Worm (Caenorhabditis elegans) whole organism, young adult: ENCODE results near the gene chil-13.

Experiments
- B0035.1 ChIP-seq: sonication (generic microtip); optimal IDR thresholded peaks from 2 replicates; lab custom pipeline; 2016; ENCODE audit warnings: missing genetic modification characterization, mild to moderate bottlenecking, missing compliant biosample characterization, missing genotype, missing genetic modification reagents
- B0261.1 ChIP-seq: sonication (generic microtip); optimal IDR thresholded peaks from 2 replicates; lab custom pipeline; 2016; ENCODE audit warnings: mild to moderate bottlenecking, missing genetic modification characterization, moderate library complexity, missing compliant biosample characterization
- C06A6.2 ChIP-seq: fragments of 200-800 bp; sonication (Bioruptor generic); conservative IDR thresholded peaks from 2 replicates; pipeline ENCODE4 v1.3.6; 2022; ENCODE audit warnings: missing genetic modification characterization, missing compliant biosample characterization
- C17E4.6 ChIP-seq: fragments of 200-800 bp; sonication (Bioruptor generic); IDR thresholded peaks from 2 replicates; pipeline ENCODE4 v1.3.6; 2022; ENCODE audit warnings: missing genetic modification reagents, missing genetic modification characterization, missing compliant biosample characterization
- F57C9.4 ChIP-seq: sonication (generic microtip); optimal IDR thresholded peaks from 2 replicates; lab custom pipeline; 2017; ENCODE audit warnings: mild to moderate bottlenecking, missing genetic modification characterization, missing compliant biosample characterization
- K12H6.12 ChIP-seq: fragments of 200-800 bp; sonication (Bioruptor generic); optimal IDR thresholded peaks from 2 replicates; lab custom pipeline; 2018; ENCODE audit warnings: mild to moderate bottlenecking, missing genetic modification characterization, missing compliant biosample characterization
- Y53F4B.3 ChIP-seq: fragments of 200-800 bp; sonication (Bioruptor generic); IDR thresholded peaks from 2 replicates; pipeline ENCODE4 v1.3.6; 2022; ENCODE audit warnings: missing genetic modification reagents, missing genetic modification characterization, missing compliant biosample characterization
- Y53G8AR.9 ChIP-seq: fragments of 200-800 bp; sonication (Bioruptor generic); conservative IDR thresholded peaks from 2 replicates; pipeline ENCODE4 v1.3.6; 2022; ENCODE audit warnings: missing genetic modification reagents, missing genetic modification characterization, missing compliant biosample characterization
- Y56A3A.18 ChIP-seq: fragments of 200-800 bp; sonication (Bioruptor generic); IDR thresholded peaks from 2 replicates; pipeline ENCODE4 v1.3.6; 2022; ENCODE audit warnings: missing genetic modification reagents, missing genetic modification characterization, missing compliant biosample characterization
- Y95B8A.8 ChIP-seq: fragments of 200-800 bp; sonication (Bioruptor generic); IDR thresholded peaks from 2 replicates; pipeline ENCODE4 v1.3.6; 2022; ENCODE audit warnings: missing genetic modification reagents, missing genetic modification characterization, missing compliant biosample characterization
- ZK185.1 ChIP-seq: sonication (generic microtip); optimal IDR thresholded peaks from 2 replicates; lab custom pipeline; 2016; ENCODE audit warnings: mild to moderate bottlenecking, missing genetic modification characterization, missing compliant biosample characterization; ENCODE audit not compliant: poor library complexity, severe bottlenecking
- akir-1 ChIP-seq: fragments of 200-800 bp; sonication (Bioruptor generic); optimal IDR thresholded peaks from 2 replicates; lab custom pipeline; 2018; ENCODE audit warnings: mild to moderate bottlenecking, missing genetic modification characterization, moderate library complexity, missing compliant biosample characterization
- atf-7 ChIP-seq: sonication (generic microtip); optimal IDR thresholded peaks from 2 replicates; lab custom pipeline; 2017; ENCODE audit warnings: mild to moderate bottlenecking, missing genetic modification characterization, missing compliant biosample characterization
- attf-5 ChIP-seq: fragments of 200-800 bp; sonication (Bioruptor generic); optimal IDR thresholded peaks from 2 replicates; lab custom pipeline; 2018; ENCODE audit warnings: mild to moderate bottlenecking, missing genetic modification characterization, missing compliant biosample characterization
- ceh-58 ChIP-seq: fragments of 200-800 bp; sonication (Bioruptor generic); IDR thresholded peaks from 2 replicates; pipeline ENCODE4 v1.3.6; 2022; ENCODE audit warnings: missing genetic modification characterization, missing compliant biosample characterization
- ceh-79 ChIP-seq: sonication (generic microtip); optimal IDR thresholded peaks from 2 replicates; lab custom pipeline; 2017; ENCODE audit warnings: mild to moderate bottlenecking, missing genetic modification characterization, missing compliant biosample characterization
- ceh-91 ChIP-seq: fragments of 200-800 bp; sonication (Bioruptor generic); IDR thresholded peaks from 2 replicates; pipeline ENCODE4 v1.3.6; 2022; ENCODE audit warnings: missing genetic modification reagents, missing genetic modification characterization, missing compliant biosample characterization
- egl-18 ChIP-seq: fragments of 200-800 bp; sonication (Bioruptor generic); IDR thresholded peaks from 2 replicates; pipeline ENCODE4 v1.3.6; 2022; ENCODE audit warnings: missing genetic modification reagents, missing genetic modification characterization, missing compliant biosample characterization
- egl-44 ChIP-seq: fragments of 200-800 bp; sonication (Bioruptor generic); IDR thresholded peaks from 2 replicates; pipeline ENCODE4 v1.3.6; 2022; ENCODE audit warnings: missing genetic modification reagents, missing genetic modification characterization, missing compliant biosample characterization
- egrh-3 ChIP-seq: fragments of 200-800 bp; sonication (Bioruptor generic); IDR thresholded peaks from 2 replicates; pipeline ENCODE4 v1.3.6; 2022; ENCODE audit warnings: missing genetic modification reagents, missing genetic modification characterization, missing compliant biosample characterization
- ekl-4 ChIP-seq: fragments of 200-800 bp; sonication (Bioruptor generic); IDR thresholded peaks from 2 replicates; pipeline ENCODE4 v1.3.6; 2022; ENCODE audit warnings: missing genetic modification reagents, missing genetic modification characterization, missing compliant biosample characterization
- fkh-3 ChIP-seq: sonication (generic microtip); optimal IDR thresholded peaks from 2 replicates; lab custom pipeline; 2016; ENCODE audit warnings: mild to moderate bottlenecking, missing genetic modification characterization, missing compliant biosample characterization
- gei-17 ChIP-seq: fragments of 200-800 bp; sonication (Bioruptor generic); optimal IDR thresholded peaks from 2 replicates; lab custom pipeline; 2018; ENCODE audit warnings: mild to moderate bottlenecking, missing genetic modification characterization, missing compliant biosample characterization
- him-1 ChIP-seq: sonication (generic microtip); optimal IDR thresholded peaks from 2 replicates; lab custom pipeline; 2016; ENCODE audit warnings: missing genotype, missing genetic modification reagents, missing genetic modification characterization, missing compliant biosample characterization
- hmg-1.2 ChIP-seq: fragments of 200-800 bp; sonication (Bioruptor generic); IDR thresholded peaks from 2 replicates; pipeline ENCODE4 v1.3.6; 2022; ENCODE audit warnings: missing genetic modification reagents, missing genetic modification characterization, missing compliant biosample characterization
- lin-35 ChIP-seq, 3 experiments: fragments of 150-350 bp in 2 of 3; sonication (generic microtip) in 1 of 3; optimal IDR thresholded peaks; 2 replicates each; lab custom pipeline; 2014 to 2018; ENCODE audit warnings: missing biosample characterization in 3 of 3, missing genetic modification characterization in 3 of 3, missing genetic modification reagents in 3 of 3
- lin-54 ChIP-seq: fragments of 200-800 bp; sonication (Bioruptor generic); optimal IDR thresholded peaks from 2 replicates; lab custom pipeline; 2018; ENCODE audit warnings: mild to moderate bottlenecking, missing genetic modification characterization, missing compliant biosample characterization
- lir-1 ChIP-seq: fragments of 200-800 bp; sonication (Bioruptor generic); conservative IDR thresholded peaks from 2 replicates; pipeline ENCODE4 v1.3.6; 2022; ENCODE audit warnings: missing genetic modification reagents, missing genetic modification characterization, missing compliant biosample characterization
- madf-10 ChIP-seq: sonication (generic microtip); optimal IDR thresholded peaks from 2 replicates; lab custom pipeline; 2016; ENCODE audit warnings: mild to moderate bottlenecking, missing genetic modification characterization, missing compliant biosample characterization
- mes-4 ChIP-seq: sonication (generic microtip); optimal IDR thresholded peaks from 2 replicates; lab custom pipeline; 2016; ENCODE audit warnings: missing genotype, missing genetic modification characterization, missing compliant biosample characterization
- nfyb-1 ChIP-seq: fragments of 200-800 bp; sonication (Bioruptor generic); IDR thresholded peaks from 2 replicates; pipeline ENCODE4 v1.3.6; 2022; ENCODE audit warnings: missing genetic modification reagents, missing genetic modification characterization, missing compliant biosample characterization
- nhr-179 ChIP-seq: sonication (generic microtip); optimal IDR thresholded peaks from 2 replicates; lab custom pipeline; 2016; ENCODE audit warnings: mild to moderate bottlenecking, missing genetic modification characterization, missing compliant biosample characterization
- nhr-27 ChIP-seq: fragments of 200-800 bp; sonication (Bioruptor generic); optimal IDR thresholded peaks from 2 replicates; lab custom pipeline; 2018; ENCODE audit warnings: mild to moderate bottlenecking, missing genetic modification characterization, moderate library complexity, missing compliant biosample characterization
- nhr-80 ChIP-seq: sonication (generic microtip); optimal IDR thresholded peaks from 2 replicates; lab custom pipeline; 2016; ENCODE audit warnings: missing genetic modification characterization, missing compliant biosample characterization
- rpc-1 ChIP-seq, 2 experiments: fragments of 150-350 bp in 1 of 2; sonication (generic microtip) in 1 of 2; optimal IDR thresholded peaks; 2 replicates each; lab custom pipeline; 2014 to 2018; ENCODE audit warnings: missing biosample characterization in 1 of 2, missing genetic modification characterization in 1 of 2, missing genetic modification reagents in 1 of 2, missing genotype in 1 of 2
- sea-2 ChIP-seq: fragments of 200-800 bp; sonication (Bioruptor generic); IDR thresholded peaks from 2 replicates; pipeline ENCODE4 v1.3.6; 2022; ENCODE audit warnings: missing genetic modification characterization, missing compliant biosample characterization
- snpc-1.1 ChIP-seq: sonication (generic microtip); optimal IDR thresholded peaks from 2 replicates; lab custom pipeline; 2017; ENCODE audit warnings: missing genetic modification characterization, mild to moderate bottlenecking, missing compliant biosample characterization, antibody characterized with exemption, moderate library complexity, missing genotype, missing genetic modification reagents; ENCODE audit not compliant: insufficient read depth
- snpc-4 ChIP-seq, 5 experiments: fragments of 150-350 bp in 1 of 5; sonication (generic microtip) in 4 of 5; optimal IDR thresholded peaks; 2 replicates each; lab custom pipeline; 2014 to 2018; ENCODE audit warnings: missing genetic modification characterization in 5 of 5, missing biosample characterization in 3 of 5, antibody characterized with exemption in 2 of 5, mild to moderate bottlenecking in 2 of 5, missing compliant biosample characterization in 2 of 5, missing genotype in 2 of 5, moderate library complexity in 2 of 5, missing genetic modification reagents in 1 of 5
- somi-1 ChIP-seq: fragments of 200-800 bp; sonication (Bioruptor generic); optimal IDR thresholded peaks from 2 replicates; lab custom pipeline; 2018; ENCODE audit warnings: mild to moderate bottlenecking, missing genetic modification characterization, missing compliant biosample characterization
- tbp1 ChIP-seq: fragments of 200-800 bp; sonication (Bioruptor generic); optimal IDR thresholded peaks from 2 replicates; lab custom pipeline; 2018; ENCODE audit warnings: mild to moderate bottlenecking, missing genetic modification characterization, missing compliant biosample characterization
- unc-62 ChIP-seq: fragments of 150-350 bp; optimal IDR thresholded peaks from 2 replicates; lab custom pipeline; 2014; ENCODE audit warnings: missing biosample characterization, missing genetic modification reagents, missing genetic modification characterization
- xnd-1 ChIP-seq: sonication (generic microtip); optimal IDR thresholded peaks from 2 replicates; lab custom pipeline; 2016; ENCODE audit warnings: missing genotype, missing genetic modification reagents, missing genetic modification characterization, missing compliant biosample characterization
- zfh-2 ChIP-seq: fragments of 200-800 bp; sonication (Bioruptor generic); conservative IDR thresholded peaks from 2 replicates; pipeline ENCODE4 v1.3.6; 2022; ENCODE audit warnings: missing genetic modification reagents, missing genetic modification characterization, missing compliant biosample characterization
- zim-3 ChIP-seq: sonication (generic microtip); optimal IDR thresholded peaks from 2 replicates; lab custom pipeline; 2017; ENCODE audit warnings: mild to moderate bottlenecking, missing genetic modification characterization, moderate library complexity, missing compliant biosample characterization
- ztf-18 ChIP-seq: sonication (generic microtip); optimal IDR thresholded peaks from 2 replicates; lab custom pipeline; 2016; ENCODE audit warnings: missing genotype, mild to moderate bottlenecking, missing genetic modification characterization, missing compliant biosample characterization
- ztf-28 ChIP-seq: fragments of 200-800 bp; sonication (Bioruptor generic); IDR thresholded peaks from 2 replicates; pipeline ENCODE4 v1.3.6; 2022; ENCODE audit warnings: missing genetic modification reagents, missing genetic modification characterization, missing compliant biosample characterization
- ztf-3 ChIP-seq: fragments of 200-800 bp; sonication (Bioruptor generic); optimal IDR thresholded peaks from 2 replicates; lab custom pipeline; 2018; ENCODE audit warnings: mild to moderate bottlenecking, missing genetic modification characterization, missing compliant biosample characterization

chil-13 gene

ce11 chrII:9487337-9487950 is 49.3 kb upstream of the chil-13 start, which contains the start of gene T19H5.4 (continued):
- TF ChIP-seq madf-10 (tag; lab: Kevin White, UChicago) (peak; percentile 14), nhr-80 (tag; lab: Kevin White, UChicago) (peak; percentile 90), ceh-79 (tag; lab: Kevin White, UChicago) (no peak), xnd-1 (no peak), lin-54 (GFP tag; lab: Kevin White, UChicago) (peak; percentile 40), lin-35 (GFP tag; optimal IDR thresholded peaks at IDR 0.05; lab: Kevin White, UChicago) (no peak), him-1 (tag; lab: Kevin White, UChicago) (no peak), egl-44 (GFP tag; lab: Robert Waterston, UW) (peak; percentile 73), B0261.1 (tag; lab: Kevin White, UChicago) (no peak), nhr-27 (tag; lab: Kevin White, UChicago) (no peak), ztf-3 (no peak), snpc-4 (GFP tag; optimal IDR thresholded peaks at IDR 0.05; lab: Kevin White, UChicago) (no peak), snpc-4 (tag; optimal IDR thresholded peaks at IDR 0.05; lab: Kevin White, UChicago) (peak in 1 of 4 experiments; percentile 12), nhr-179 (tag; lab: Kevin White, UChicago) (no peak), egrh-3 (GFP tag; lab: Robert Waterston, UW) (peak; percentile 38; the same call in 1 of the 2 replicates), somi-1 (GFP tag; lab: Kevin White, UChicago) (peak; percentile 67), ceh-91 (GFP tag; lab: Robert Waterston, UW) (no peak), akir-1 (GFP tag; lab: Kevin White, UChicago) (no peak), mes-4 (tag; lab: Kevin White, UChicago) (no peak), Y53G8AR.9 (GFP tag; lab: Robert Waterston, UW) (no peak), snpc-1.1 (tag; lab: Kevin White, UChicago) (no peak), zim-3 (tag; lab: Kevin White, UChicago) (no peak), C17E4.6 (GFP tag; lab: Robert Waterston, UW) (no peak), lir-1 (GFP tag; lab: Robert Waterston, UW) (no peak), Y53F4B.3 (GFP tag; lab: Robert Waterston, UW) (no peak), ekl-4 (no peak), nfyb-1 (GFP tag; lab: Robert Waterston, UW) (peak; percentile 29; the same call in 1 of the 2 replicates), fkh-3 (tag; lab: Kevin White, UChicago) (no peak), Y95B8A.8 (GFP tag; lab: Robert Waterston, UW) (no peak), unc-62 (no peak), gei-17 (GFP tag; lab: Kevin White, UChicago) (no peak), rpc-1 (optimal IDR thresholded peaks at IDR 0.05; lab: Kevin White, UChicago) (no peak), rpc-1 (tag; optimal IDR thresholded peaks at IDR 0.05; lab: Kevin White, UChicago) (no peak), ztf-18 (no peak), K12H6.12 (peak; percentile 41), attf-5 (GFP tag; lab: Kevin White, UChicago) (peak; percentile 82), ceh-58 (GFP tag; lab: Robert Waterston, UW) (no peak), B0035.1 (no peak), atf-7 (tag; lab: Kevin White, UChicago) (peak; percentile 48), hmg-1.2 (GFP tag; lab: Robert Waterston, UW) (peak; percentile 53; the same call in 1 of the 2 replicates), ZK185.1 (tag; lab: Kevin White, UChicago) (peak; percentile 32), zfh-2 (peak; percentile 95), F57C9.4 (no peak), sea-2 (GFP tag; lab: Robert Waterston, UW) (0 out of 2 replicates have a peak, but pooled peaks have one; percentile 30), Y56A3A.18 (GFP tag; lab: Robert Waterston, UW) (no peak), C06A6.2 (GFP tag; lab: Robert Waterston, UW) (no peak; the same call in 1 of the 2 replicates), ztf-28 (GFP tag; lab: Robert Waterston, UW) (no peak), tbp1 (GFP tag; lab: Kevin White, UChicago) (peak; percentile 34), egl-18 (GFP tag; lab: Robert Waterston, UW) (no peak)
